Worm (Caenorhabditis elegans): Measurements from ENCODE around the gene rabr-4.

The rabr-4 gene

ce11 chrV:16194639-16195038 lies at the start of gene rabr-4:
Gene rabr-4 (plus strand): TSS chrV:16194939.
- no peak for TF ChIP-seq ceh-82 (tag; optimal IDR thresholded peaks at IDR 0.05)
- no peak for TF ChIP-seq elt-1 (tag; optimal IDR thresholded peaks at IDR 0.05)
- TF ChIP-seq nfya-1 (tag; optimal IDR thresholded peaks at IDR 0.05; ENCODE audit: insufficient read depth) = no peak
- no peak for TF ChIP-seq fos-1 (tag; optimal IDR thresholded peaks at IDR 0.05)
- TF ChIP-seq tbx-2 (tag; optimal IDR thresholded peaks at IDR 0.05) = no peak

DNA sequence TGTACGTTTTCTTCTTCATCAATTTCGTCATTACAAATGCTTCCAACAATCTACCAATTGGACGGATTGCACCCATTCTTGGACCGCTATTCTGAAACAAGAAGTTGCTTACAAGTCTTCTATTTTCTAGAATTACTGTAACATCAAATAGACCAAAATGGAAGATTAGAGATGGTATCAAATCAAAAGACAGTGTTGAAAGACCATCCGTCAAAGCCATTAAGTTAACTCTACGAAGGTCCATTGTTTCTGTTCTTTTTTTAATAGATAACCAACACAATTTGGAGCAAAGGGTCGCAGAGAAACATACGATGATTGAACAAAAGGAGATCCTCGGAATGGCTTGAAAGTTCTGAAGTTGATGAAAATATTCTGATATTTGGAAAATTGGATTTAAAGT lies 49.7 kb upstream of the rabr-4 start:
- TF ChIP-seq nhr-12 (tag; optimal IDR thresholded peaks at IDR 0.05) (no peak), fkh-10 (GFP tag; optimal IDR thresholded peaks at IDR 0.05) (no peak), skn-1 (tag; optimal IDR thresholded peaks at IDR 0.05) (no peak)

DNA sequence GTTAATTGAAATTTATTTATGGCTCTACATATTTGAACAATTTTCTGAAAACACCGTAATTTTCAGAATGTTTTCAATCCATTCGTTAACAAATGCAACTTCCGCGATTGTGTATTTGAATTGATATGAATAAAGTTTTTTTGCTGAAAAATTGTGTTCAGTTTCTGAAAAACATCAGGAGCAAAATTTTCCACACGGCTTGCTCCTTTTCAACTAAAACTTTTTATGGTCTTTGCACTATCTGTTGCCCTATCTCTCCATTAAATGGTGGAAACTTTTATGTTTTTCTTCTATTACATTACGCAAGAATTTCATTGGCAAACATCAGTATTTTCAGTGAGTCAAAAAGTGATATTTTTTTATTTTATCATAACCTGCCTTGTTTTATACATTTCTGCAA lies 45.9 kb upstream of the rabr-4 start, which contains the start of gene F10A3.4:
Gene F10A3.4 (plus strand): TSS at position 301 of the 400 bp plus-strand sequence.
- TF ChIP-seq nhr-23 (tag; optimal IDR thresholded peaks at IDR 0.05) (no peak), elt-2 (tag; optimal IDR thresholded peaks at IDR 0.05) (peak; percentile 15), snpc-4 (tag; optimal IDR thresholded peaks at IDR 0.05) (no peak)

DNA sequence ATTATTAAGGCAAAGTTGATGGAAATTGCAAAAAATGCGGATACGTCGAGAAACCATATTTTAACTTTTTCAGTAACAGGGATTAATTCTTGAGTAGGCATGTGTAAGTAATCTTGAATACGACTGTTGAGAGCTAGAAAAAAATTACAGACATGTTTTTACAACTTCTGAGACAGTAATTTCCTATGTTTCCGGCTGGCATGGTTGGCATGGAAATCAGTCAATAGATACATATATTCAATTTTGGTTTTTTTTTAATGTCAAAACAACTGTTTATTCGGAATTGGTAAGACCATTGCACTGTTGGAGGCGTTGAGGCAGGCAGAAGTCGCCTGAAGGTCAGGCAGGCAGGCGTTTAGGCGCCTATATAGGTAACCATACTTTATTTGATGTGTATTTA lies 41.4 kb upstream of the rabr-4 start, which contains the start of gene str-254:
Gene str-254 (minus strand): TSS at position 101 of the 400 bp plus-strand sequence.
- no peak for TF ChIP-seq R02D3.7 (tag; optimal IDR thresholded peaks at IDR 0.05)
- TF ChIP-seq zag-1 (tag; optimal IDR thresholded peaks at IDR 0.05) = no peak
- TF ChIP-seq ceh-16 (tag; optimal IDR thresholded peaks at IDR 0.05) = no peak
- no peak for TF ChIP-seq eor-1 (tag; optimal IDR thresholded peaks at IDR 0.05)
- TF ChIP-seq nhr-43 (tag; optimal IDR thresholded peaks at IDR 0.05; ENCODE audit: poor library complexity, severe bottlenecking) = no peak
- no peak for TF ChIP-seq unc-39 (tag; optimal IDR thresholded peaks at IDR 0.05)
- TF ChIP-seq nhr-67 (tag; optimal IDR thresholded peaks at IDR 0.05) = no peak
- TF ChIP-seq nhr-76 (tag; optimal IDR thresholded peaks at IDR 0.05) = no peak
- no peak for TF ChIP-seq skn-1 (tag; optimal IDR thresholded peaks at IDR 0.05)
- no peak for TF ChIP-seq ama-1 (optimal IDR thresholded peaks at IDR 0.05)
- no peak for TF ChIP-seq fkh-2 (tag; optimal IDR thresholded peaks at IDR 0.05)
- no peak for TF ChIP-seq nhr-77 (tag; optimal IDR thresholded peaks at IDR 0.05)
- TF ChIP-seq nfya-1 (tag; optimal IDR thresholded peaks at IDR 0.05; ENCODE audit: insufficient read depth) = no peak
- TF ChIP-seq ceh-9 (tag; optimal IDR thresholded peaks at IDR 0.05) = no peak
- TF ChIP-seq aly-2 (tag; optimal IDR thresholded peaks at IDR 0.05) = no peak
- no peak for TF ChIP-seq pha-4 (tag; optimal IDR thresholded peaks at IDR 0.05)
- TF ChIP-seq elt-1 (tag; optimal IDR thresholded peaks at IDR 0.05) = no peak
- no peak for TF ChIP-seq lin-39 (tag; optimal IDR thresholded peaks at IDR 0.05)

DNA sequence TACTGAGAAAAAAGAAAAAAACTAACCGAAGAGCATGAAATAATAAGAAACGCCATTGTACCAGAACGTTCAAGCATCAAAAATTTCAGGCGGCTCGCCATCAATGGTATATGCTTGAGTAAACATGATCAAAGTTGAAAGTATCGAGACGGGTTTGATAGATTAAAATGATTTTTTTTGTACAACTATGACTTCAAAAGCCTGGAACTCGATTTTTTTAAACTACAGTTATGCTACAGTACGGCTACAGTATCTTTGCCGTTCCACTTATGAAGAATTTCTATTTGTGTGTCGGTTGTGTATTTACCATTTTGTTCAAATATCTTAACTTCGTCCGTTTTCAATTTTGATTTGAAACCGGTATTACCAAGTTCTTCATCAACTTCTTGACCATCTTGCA lies 39.6 kb upstream of the rabr-4 start, which contains the start of gene str-97:
Gene str-97 (minus strand): TSS at position 101 of the 400 bp plus-strand sequence.
- no peak for TF ChIP-seq ztf-4 (tag; optimal IDR thresholded peaks at IDR 0.05)
- no peak for TF ChIP-seq nhr-11 (tag; optimal IDR thresholded peaks at IDR 0.05)
- no peak for TF ChIP-seq fos-1 (tag; optimal IDR thresholded peaks at IDR 0.05)
- TF ChIP-seq egl-27 (tag; optimal IDR thresholded peaks at IDR 0.05) = no peak
- TF ChIP-seq lin-15B (tag; optimal IDR thresholded peaks at IDR 0.05) = no peak
- TF ChIP-seq mml-1 (tag; optimal IDR thresholded peaks at IDR 0.05) = no peak
- no peak for TF ChIP-seq nhr-12 (tag; optimal IDR thresholded peaks at IDR 0.05)
- TF ChIP-seq nhr-43 (tag; optimal IDR thresholded peaks at IDR 0.05; ENCODE audit: poor library complexity, severe bottlenecking) = no peak
- TF ChIP-seq pha-4 (tag; optimal IDR thresholded peaks at IDR 0.05) = no peak
- no peak for TF ChIP-seq skn-1 (tag; optimal IDR thresholded peaks at IDR 0.05)
- no peak for TF ChIP-seq ZK546.5 (tag; optimal IDR thresholded peaks at IDR 0.05)
- TF ChIP-seq elt-1 (tag; optimal IDR thresholded peaks at IDR 0.05) = no peak
- no peak for TF ChIP-seq fkh-10 (GFP tag; optimal IDR thresholded peaks at IDR 0.05)
- TF ChIP-seq unc-39 (tag; optimal IDR thresholded peaks at IDR 0.05) = no peak

- no peak for TF ChIP-seq aly-2 (tag; optimal IDR thresholded peaks at IDR 0.05)
- no peak for TF ChIP-seq fkh-2 (tag; optimal IDR thresholded peaks at IDR 0.05)
- no peak for TF ChIP-seq nfya-1 (tag; optimal IDR thresholded peaks at IDR 0.05; ENCODE audit: insufficient read depth)
- no peak for TF ChIP-seq zag-1 (tag; optimal IDR thresholded peaks at IDR 0.05)
- TF ChIP-seq ZK546.5 (tag; optimal IDR thresholded peaks at IDR 0.05) = no peak
- no peak for TF ChIP-seq nhr-28 (tag; optimal IDR thresholded peaks at IDR 0.05)
- no peak for TF ChIP-seq nhr-25 (tag; optimal IDR thresholded peaks at IDR 0.05)
- TF ChIP-seq ceh-28 (tag; optimal IDR thresholded peaks at IDR 0.05) = no peak
- no peak for TF ChIP-seq ceh-16 (tag; optimal IDR thresholded peaks at IDR 0.05)
- no peak for TF ChIP-seq elt-3 (tag; optimal IDR thresholded peaks at IDR 0.05)
- TF ChIP-seq R02D3.7 (tag; optimal IDR thresholded peaks at IDR 0.05) = no peak
- TF ChIP-seq snpc-4 (tag; optimal IDR thresholded peaks at IDR 0.05) = no peak
- no peak for TF ChIP-seq ama-1 (optimal IDR thresholded peaks at IDR 0.05)
- TF ChIP-seq nhr-77 (tag; optimal IDR thresholded peaks at IDR 0.05) = no peak
Measured at ce11 chrV:16158391-16158790, 36.3 kb upstream of the rabr-4 start, which contains the start of gene str-99. Gene str-99 (minus strand): TSS chrV:16158491.

All from whole organism, L3 larva.